Fruit fly (Drosophila melanogaster) whole organism, embryonic: ENCODE measurements around the gene Cep135.

Experiments
- Abd-B ChIP-seq: fragments of 200-800 bp; sonication (Bioruptor generic); optimal IDR thresholded peaks from 2 replicates; lab custom pipeline; 2018; ENCODE audit warnings: missing biosample characterization, mild to moderate bottlenecking, missing genetic modification characterization, moderate library complexity
- Atf3 ChIP-seq: fragments of 200-800 bp; sonication (Bioruptor generic); optimal IDR thresholded peaks from 3 replicates; lab custom pipeline; 2016; ENCODE audit warnings: missing biosample characterization, missing genetic modification characterization
- Bgb ChIP-seq: fragments of 200-800 bp; sonication (Bioruptor generic); IDR thresholded peaks from 2 replicates; pipeline ENCODE4 v1.3.6; 2022; ENCODE audit warnings: missing biosample characterization, missing genetic modification characterization; ENCODE audit not compliant: partially characterized antibody
- CG10147 ChIP-seq: fragments of 200-800 bp; sonication (Bioruptor generic); optimal IDR thresholded peaks from 2 replicates; lab custom pipeline; 2019; ENCODE audit warnings: missing biosample characterization, mild to moderate bottlenecking, missing genetic modification characterization, moderate library complexity
- CG10274 ChIP-seq: fragments of 200-800 bp; sonication (Bioruptor generic); optimal IDR thresholded peaks from 3 replicates; lab custom pipeline; 2017; ENCODE audit warnings: missing biosample characterization, mild to moderate bottlenecking, missing genetic modification characterization
- CG10979 ChIP-seq: fragments of 200-800 bp; sonication (Bioruptor generic); optimal IDR thresholded peaks from 2 replicates; lab custom pipeline; 2018; ENCODE audit warnings: missing biosample characterization, mild to moderate bottlenecking, missing genetic modification characterization, moderate library complexity
- CG12219 ChIP-seq: fragments of 200-800 bp; sonication (Bioruptor generic); optimal IDR thresholded peaks from 3 replicates; lab custom pipeline; 2018; ENCODE audit warnings: missing biosample characterization, mild to moderate bottlenecking, missing genetic modification characterization
- CG12299 ChIP-seq: fragments of 200-800 bp; sonication (Bioruptor generic); optimal IDR thresholded peaks from 2 replicates; lab custom pipeline; 2018; ENCODE audit warnings: missing biosample characterization, mild to moderate bottlenecking, missing genetic modification characterization
- CG14965 ChIP-seq: fragments of 200-800 bp; sonication (Bioruptor generic); optimal IDR thresholded peaks from 2 replicates; lab custom pipeline; 2016; ENCODE audit warnings: missing biosample characterization, missing genetic modification characterization, borderline replicate concordance
- CG15601 ChIP-seq: fragments of 200-800 bp; sonication (Bioruptor generic); optimal IDR thresholded peaks from 3 replicates; lab custom pipeline; 2019; ENCODE audit warnings: missing biosample characterization, mild to moderate bottlenecking, missing genetic modification characterization, moderate library complexity
- CG1603 ChIP-seq: fragments of 200-800 bp; sonication (Bioruptor generic); optimal IDR thresholded peaks from 2 replicates; lab custom pipeline; 2019; ENCODE audit warnings: missing biosample characterization, mild to moderate bottlenecking, missing genetic modification characterization, moderate library complexity
- CG18011 ChIP-seq: fragments of 200-800 bp; sonication (Bioruptor generic); optimal IDR thresholded peaks from 2 replicates; lab custom pipeline; 2017; ENCODE audit warnings: missing biosample characterization, missing genetic modification characterization, mild to moderate bottlenecking, moderate library complexity, missing genotype
- CG2712 ChIP-seq: fragments of 200-800 bp; optimal IDR thresholded peaks from 3 replicates; lab custom pipeline; 2019; ENCODE audit warnings: missing biosample characterization, mild to moderate bottlenecking, missing genetic modification characterization, moderate library complexity
- CG33213 ChIP-seq: fragments of 200-800 bp; sonication (Bioruptor generic); optimal IDR thresholded peaks from 3 replicates; lab custom pipeline; 2016; ENCODE audit warnings: missing biosample characterization, missing genetic modification characterization
- CG3995 ChIP-seq: fragments of 200-800 bp; sonication (Bioruptor generic); optimal IDR thresholded peaks from 3 replicates; lab custom pipeline; 2016; ENCODE audit warnings: missing biosample characterization, missing genetic modification characterization
- CG4360 ChIP-seq: fragments of 200-800 bp; sonication (Bioruptor generic); IDR thresholded peaks from 2 replicates; pipeline ENCODE4 v1.3.6; 2022; ENCODE audit warnings: missing biosample characterization, missing genetic modification characterization
- CG43689 ChIP-seq: fragments of 200-800 bp; sonication (Bioruptor generic); IDR thresholded peaks from 2 replicates; pipeline ENCODE4 v1.3.6; 2022; ENCODE audit warnings: missing biosample characterization, missing genetic modification characterization
- CG8089 ChIP-seq: fragments of 200-800 bp; sonication (Bioruptor generic); optimal IDR thresholded peaks from 3 replicates; lab custom pipeline; 2016; ENCODE audit warnings: missing biosample characterization, missing genetic modification characterization
- CG8281 ChIP-seq: fragments of 200-800 bp; sonication (Bioruptor generic); optimal IDR thresholded peaks from 2 replicates; lab custom pipeline; 2018; ENCODE audit warnings: missing biosample characterization, mild to moderate bottlenecking, missing genetic modification characterization, moderate library complexity
- CG8944 ChIP-seq: fragments of 200-800 bp; sonication (Bioruptor generic); optimal IDR thresholded peaks from 3 replicates; lab custom pipeline; 2016; ENCODE audit warnings: missing biosample characterization, missing genetic modification characterization
- CG9215 ChIP-seq: fragments of 200-800 bp; sonication (Bioruptor generic); IDR thresholded peaks from 2 replicates; pipeline ENCODE4 v1.3.6; 2022; ENCODE audit warnings: missing biosample characterization, missing genetic modification characterization
- Camta ChIP-seq: fragments of 200-800 bp; sonication (Bioruptor generic); optimal IDR thresholded peaks from 2 replicates; lab custom pipeline; 2016; ENCODE audit warnings: missing biosample characterization, missing genetic modification characterization
- D ChIP-seq, 2 experiments: fragments of 200-800 bp in 1 of 2; fragments of >200 bp in 1 of 2; sonication (Bioruptor generic) in 1 of 2; optimal IDR thresholded peaks; 2 replicates in 1 of 2; 3 replicates in 1 of 2; lab custom pipeline; 2017; ENCODE audit warnings: mild to moderate bottlenecking in 1 of 2, missing biosample characterization in 1 of 2, missing genetic modification characterization in 1 of 2, missing genetic modification reagents in 1 of 2
- Dek ChIP-seq: fragments of 200-800 bp; sonication (Bioruptor generic); optimal IDR thresholded peaks from 3 replicates; lab custom pipeline; 2019; ENCODE audit warnings: missing biosample characterization, mild to moderate bottlenecking, missing genetic modification characterization, moderate library complexity
- Dp ChIP-seq: fragments of 200-800 bp; sonication (Bioruptor generic); optimal IDR thresholded peaks from 2 replicates; lab custom pipeline; 2018; ENCODE audit warnings: missing biosample characterization, mild to moderate bottlenecking, missing genetic modification characterization, moderate library complexity
- E2f1 ChIP-seq: fragments of 200-800 bp; sonication (Bioruptor generic); IDR thresholded peaks from 2 replicates; pipeline ENCODE4 v1.3.6; 2022; ENCODE audit warnings: missing biosample characterization, missing genetic modification characterization
- Fer2 ChIP-seq: fragments of 200-800 bp; sonication (Bioruptor generic); optimal IDR thresholded peaks from 2 replicates; lab custom pipeline; 2018; ENCODE audit warnings: missing biosample characterization, mild to moderate bottlenecking, missing genetic modification characterization, moderate library complexity
- MESR4 ChIP-seq: fragments of 200-800 bp; sonication (Bioruptor generic); optimal IDR thresholded peaks from 2 replicates; lab custom pipeline; 2018; ENCODE audit warnings: missing biosample characterization, mild to moderate bottlenecking, missing genetic modification characterization, moderate library complexity
- NK7.1 ChIP-seq: fragments of 200-800 bp; sonication (Bioruptor generic); optimal IDR thresholded peaks from 3 replicates; lab custom pipeline; 2016; ENCODE audit warnings: missing biosample characterization, missing genetic modification characterization
- Oaz ChIP-seq: fragments of 200-800 bp; sonication (Bioruptor generic); IDR thresholded peaks from 2 replicates; pipeline ENCODE4 v1.3.6; 2022; ENCODE audit warnings: missing biosample characterization, missing genetic modification characterization
- Sox100B ChIP-seq: fragments of 200-800 bp; sonication (Bioruptor generic); optimal IDR thresholded peaks from 3 replicates; lab custom pipeline; 2018; ENCODE audit warnings: missing biosample characterization, mild to moderate bottlenecking, missing genetic modification characterization
- Stat92E ChIP-seq, 3 experiments: fragments of >200 bp in 2 of 3; fragments of 200-800 bp in 1 of 3; sonication (Bioruptor generic) in 1 of 3; optimal IDR thresholded peaks; 2 replicates each; lab custom pipeline; 2017 to 2019; ENCODE audit warnings: missing biosample characterization in 3 of 3, missing genetic modification characterization in 3 of 3, mild to moderate bottlenecking in 1 of 3, moderate library complexity in 1 of 3
- YL-1 ChIP-seq: fragments of 200-800 bp; sonication (Bioruptor generic); optimal IDR thresholded peaks from 3 replicates; lab custom pipeline; 2017; ENCODE audit warnings: missing biosample characterization, mild to moderate bottlenecking, missing genetic modification characterization
- bigmax ChIP-seq: fragments of 200-800 bp; sonication (Bioruptor generic); optimal IDR thresholded peaks from 2 replicates; lab custom pipeline; 2018; ENCODE audit warnings: missing biosample characterization, mild to moderate bottlenecking, missing genetic modification characterization
- chm ChIP-seq: fragments of 200-800 bp; sonication (Bioruptor generic); IDR thresholded peaks from 2 replicates; pipeline ENCODE4 v1.3.6; 2022; ENCODE audit warnings: missing biosample characterization, missing genetic modification characterization
- fd3F ChIP-seq: fragments of 200-800 bp; sonication (Bioruptor generic); optimal IDR thresholded peaks from 2 replicates; lab custom pipeline; 2018; ENCODE audit warnings: missing biosample characterization, mild to moderate bottlenecking, missing genetic modification characterization, moderate library complexity
- gro ChIP-seq: fragments of 200-800 bp; sonication (Bioruptor generic); optimal IDR thresholded peaks from 2 replicates; lab custom pipeline; 2016; ENCODE audit warnings: missing biosample characterization, missing genetic modification characterization
- jumu ChIP-seq: fragments of 200-800 bp; sonication (Bioruptor generic); optimal IDR thresholded peaks from 3 replicates; lab custom pipeline; 2016; ENCODE audit warnings: missing biosample characterization, missing genetic modification characterization
- lola ChIP-seq, 3 experiments: fragments of >200 bp in 2 of 3; fragments of 200-800 bp in 1 of 3; sonication (Bioruptor generic) in 1 of 3; optimal IDR thresholded peaks; 2 replicates each; lab custom pipeline; 2017 to 2019; ENCODE audit warnings: missing biosample characterization in 3 of 3, missing genetic modification characterization in 3 of 3, mild to moderate bottlenecking in 1 of 3, moderate library complexity in 1 of 3
- pum ChIP-seq: fragments of 200-800 bp; sonication (Bioruptor generic); optimal IDR thresholded peaks from 2 replicates; lab custom pipeline; 2016; ENCODE audit warnings: missing biosample characterization, missing genetic modification characterization
- slbo ChIP-seq: fragments of 200-800 bp; sonication (Bioruptor generic); IDR thresholded peaks from 2 replicates; pipeline ENCODE4 v1.3.6; 2022; ENCODE audit warnings: missing biosample characterization, missing genetic modification characterization
- sr ChIP-seq: fragments of 200-800 bp; sonication (Bioruptor generic); IDR thresholded peaks from 3 replicates; pipeline ENCODE4 v1.3.6; 2022; ENCODE audit warnings: missing biosample characterization, missing genetic modification characterization
- stwl ChIP-seq: fragments of 200-800 bp; sonication (Bioruptor generic); optimal IDR thresholded peaks from 3 replicates; lab custom pipeline; 2018; ENCODE audit warnings: missing biosample characterization, mild to moderate bottlenecking, missing genetic modification characterization, moderate library complexity
- tup ChIP-seq: fragments of 200-800 bp; sonication (Bioruptor generic); optimal IDR thresholded peaks from 2 replicates; lab custom pipeline; 2016; ENCODE audit warnings: missing biosample characterization, mild to moderate bottlenecking, missing genetic modification characterization, moderate library complexity
- tx ChIP-seq: fragments of 200-800 bp; sonication (Bioruptor generic); optimal IDR thresholded peaks from 2 replicates; lab custom pipeline; 2016; ENCODE audit warnings: missing biosample characterization, missing genetic modification characterization
- z ChIP-seq: fragments of 200-800 bp; sonication (Bioruptor generic); IDR thresholded peaks from 3 replicates; pipeline ENCODE4 v1.3.6; 2022; ENCODE audit warnings: missing biosample characterization, missing genetic modification characterization

Cep135 gene

dm6 chr3L:15136659-15137572 lies 20.4 kb downstream of the Cep135 start, which contains the start of gene CG12316 (continued):
- TF ChIP-seq NK7.1, result peak; percentile 89
- peak; percentile 76 for TF ChIP-seq CG9215 (GFP tag; lab: Robert Waterston, UW)
- TF ChIP-seq Sox100B (GFP tag; lab: Kevin White, UChicago), result peak; percentile 91
- TF ChIP-seq CG8281 (tag; lab: Kevin White, UChicago), result peak; percentile 77
- TF ChIP-seq tup (GFP tag; lab: Kevin White, UChicago), result peak; percentile 87
- TF ChIP-seq MESR4 (GFP tag; lab: Kevin White, UChicago), result peak; percentile 70
- TF ChIP-seq CG1603 (tag; lab: Kevin White, UChicago), result peak; percentile 90
- TF ChIP-seq CG3995, result peak; percentile 77
- peak; percentile 87 for TF ChIP-seq CG8089
- TF ChIP-seq CG12219 (GFP tag; lab: Kevin White, UChicago), result peak; percentile 95
- TF ChIP-seq Stat92E (GFP tag; optimal IDR thresholded peaks at IDR 0.05; lab: Kevin White, UChicago), result peak in 1 of 3 experiments; percentile 23
- peak; percentile 85 for TF ChIP-seq fd3F
- peak; percentile 23 for TF ChIP-seq D (optimal IDR thresholded peaks at IDR 0.05; lab: Kevin White, UChicago)
- TF ChIP-seq D (GFP tag; optimal IDR thresholded peaks at IDR 0.05; lab: Kevin White, UChicago), result peak; percentile 93
- peak; percentile 81 for TF ChIP-seq CG15601 (tag; lab: Kevin White, UChicago)
- peak; percentile 95 for TF ChIP-seq CG10979 (tag; lab: Kevin White, UChicago)
- TF ChIP-seq jumu (GFP tag; lab: Kevin White, UChicago), result peak; percentile 94
- peak; percentile 77 for TF ChIP-seq Dek
- TF ChIP-seq CG43689 (GFP tag; lab: Robert Waterston, UW), result peak; percentile 34
- TF ChIP-seq z (GFP tag; lab: Robert Waterston, UW), result peak; percentile 38; the same call in 1 of the 3 replicates
- TF ChIP-seq lola (GFP tag; optimal IDR thresholded peaks at IDR 0.05; lab: Kevin White, UChicago), result peak in 1 of 3 experiments; percentile 96
- peak; percentile 90 for TF ChIP-seq CG8944 (GFP tag; lab: Kevin White, UChicago)
- 0 out of 2 replicates have a peak, but pooled peaks have one; percentile 7 for TF ChIP-seq CG4360
- TF ChIP-seq CG33213, result peak; percentile 92
- TF ChIP-seq slbo, result peak; percentile 71
- TF ChIP-seq Abd-B (GFP tag; lab: Kevin White, UChicago), result peak; percentile 77
- TF ChIP-seq stwl (tag; lab: Kevin White, UChicago), result peak; percentile 52
- peak; percentile 88 for TF ChIP-seq Camta (GFP tag; lab: Kevin White, UChicago)
- peak; percentile 81 for TF ChIP-seq CG18011 (GFP tag; lab: Kevin White, UChicago)
- TF ChIP-seq E2f1 (GFP tag; lab: Robert Waterston, UW), result peak; percentile 77
- peak; percentile 94 for TF ChIP-seq YL-1 (GFP tag; lab: Kevin White, UChicago)
- peak; percentile 46; the same call in 1 of the 3 replicates for TF ChIP-seq sr
- TF ChIP-seq Bgb, result peak; percentile 81
- peak; percentile 56 for TF ChIP-seq CG14965 (GFP tag; lab: Kevin White, UChicago)
- TF ChIP-seq chm (GFP tag; lab: Robert Waterston, UW), result peak; percentile 91
- TF ChIP-seq tx, result peak; percentile 84
- peak; percentile 79 for TF ChIP-seq CG10274 (GFP tag; lab: Kevin White, UChicago)
- TF ChIP-seq Fer2 (tag; lab: Kevin White, UChicago), result peak; percentile 81
- TF ChIP-seq Dp (GFP tag; lab: Kevin White, UChicago), result peak; percentile 76
- peak; percentile 89 for TF ChIP-seq CG10147 (GFP tag; lab: Kevin White, UChicago)
- TF ChIP-seq CG2712 (tag; lab: Kevin White, UChicago), result peak; percentile 95
- peak; percentile 94 for TF ChIP-seq pum (GFP tag; lab: Kevin White, UChicago)
- TF ChIP-seq gro, result peak; percentile 92
- TF ChIP-seq bigmax (GFP tag; lab: Kevin White, UChicago), result peak; percentile 52
- peak; percentile 63 for TF ChIP-seq Oaz
- TF ChIP-seq CG12299 (tag; lab: Kevin White, UChicago), result peak; percentile 94
- peak; percentile 92 for TF ChIP-seq Atf3
